Worm (Caenorhabditis elegans): Measurements from ENCODE around the gene sri-4.

The sri-4 gene

DNA sequence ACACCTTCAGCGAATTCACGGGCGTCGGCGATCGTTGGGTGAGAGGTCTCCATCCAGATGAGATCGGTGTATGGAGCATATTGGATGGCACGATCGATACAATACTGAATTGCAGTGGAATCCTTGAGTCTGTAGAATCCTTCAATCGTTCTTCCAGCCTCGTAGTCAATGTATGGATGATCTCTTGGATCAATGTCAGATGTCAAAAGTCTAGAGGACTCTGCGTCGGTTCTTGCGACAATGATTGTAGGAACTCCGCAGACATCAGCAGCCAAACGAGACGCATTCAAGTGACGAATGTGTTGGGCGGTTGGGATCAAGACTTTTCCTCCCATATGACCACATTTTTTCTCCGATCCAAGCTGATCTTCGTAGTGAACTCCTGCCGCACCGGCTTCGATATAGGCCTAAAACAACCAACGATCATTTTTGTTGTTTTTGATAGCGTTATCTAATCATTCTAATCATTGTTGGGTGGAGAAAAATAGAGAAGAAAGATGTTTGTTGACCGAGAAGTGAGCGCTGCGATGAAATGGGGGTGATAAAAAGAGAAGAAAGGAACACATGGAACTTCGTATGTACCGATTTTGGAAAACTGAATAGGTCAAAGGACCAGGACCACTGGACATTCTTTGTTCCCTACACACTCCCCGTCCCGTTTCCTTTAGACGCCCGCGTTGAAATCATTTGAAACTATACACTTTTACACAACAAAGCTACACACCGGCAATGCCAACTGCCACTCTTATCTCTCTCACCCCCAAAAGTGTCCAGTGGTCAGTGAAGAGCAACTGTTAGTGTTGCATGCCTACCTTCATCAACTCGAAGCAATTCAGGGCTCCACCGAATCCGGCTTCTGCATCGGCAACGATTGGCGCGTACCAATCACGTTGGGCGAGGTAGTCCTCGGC is 21.3 kb upstream of the sri-4 start (continued):
- TF ChIP-seq pqm-1 (tag; optimal IDR thresholded peaks at IDR 0.05) (peak; percentile 44), lim-7 (GFP tag; IDR thresholded peaks at IDR 0.05) (0 out of 2 replicates have a peak, but pooled peaks have one; percentile 8), nhr-6 (tag; optimal IDR thresholded peaks at IDR 0.05) (no peak), nhr-10 (tag; optimal IDR thresholded peaks at IDR 0.05) (peak; percentile 22), rbr-2 (tag; optimal IDR thresholded peaks at IDR 0.05) (no peak), nhr-76 (tag; optimal IDR thresholded peaks at IDR 0.05) (no peak), aha-1 (tag) (peak; percentile 97), daf-16 (GFP tag; optimal IDR thresholded peaks at IDR 0.05) (peak in 1 of 2 experiments; percentile 6), daf-16 (tag; optimal IDR thresholded peaks at IDR 0.05) (no peak), mes-2 (tag; optimal IDR thresholded peaks at IDR 0.05; ENCODE audit: poor library complexity, severe bottlenecking) (peak; percentile 11), zag-1 (tag; optimal IDR thresholded peaks at IDR 0.05) (no peak), ztf-7 (tag; optimal IDR thresholded peaks at IDR 0.05) (no peak), pha-4 (GFP tag; IDR thresholded peaks at IDR 0.05) (peak; percentile 18; the same call in 1 of the 2 replicates), pha-4 (tag; optimal IDR thresholded peaks at IDR 0.05) (no peak), R02D3.7 (tag; optimal IDR thresholded peaks at IDR 0.05) (no peak), unc-130 (GFP tag; optimal IDR thresholded peaks at IDR 0.05) (no peak), dpl-1 (GFP tag; optimal IDR thresholded peaks at IDR 0.05) (no peak), nhr-28 (tag; optimal IDR thresholded peaks at IDR 0.05) (peak; percentile 26), F10B5.3 (tag; optimal IDR thresholded peaks at IDR 0.05) (no peak), F44E2.7 (GFP tag; IDR thresholded peaks at IDR 0.05) (no peak), snpc-4 (tag; optimal IDR thresholded peaks at IDR 0.05) (no peak), nhr-41 (GFP tag; IDR thresholded peaks at IDR 0.05) (no peak), nhr-42 (GFP tag; IDR thresholded peaks at IDR 0.05) (peak; percentile 24; the same call in 1 of the 2 replicates), F49E8.2 (tag; optimal IDR thresholded peaks at IDR 0.05; ENCODE audit: borderline replicate concordance) (no peak), nhr-48 (tag; optimal IDR thresholded peaks at IDR 0.05) (no peak), arid-1 (GFP tag; conservative IDR thresholded peaks at IDR 0.05) (no peak), ama-1 (optimal IDR thresholded peaks at IDR 0.05) (peak; percentile 89), fos-1 (tag; optimal IDR thresholded peaks at IDR 0.05) (no peak), dve-1 (tag; optimal IDR thresholded peaks at IDR 0.05; ENCODE audit: insufficient read depth) (peak; percentile 43), php-3 (GFP tag; IDR thresholded peaks at IDR 0.05) (no peak), mdt-29 (GFP tag; IDR thresholded peaks at IDR 0.05) (no peak), saeg-2 (GFP tag; IDR thresholded peaks at IDR 0.05) (no peak), ctbp-1 (GFP tag; IDR thresholded peaks at IDR 0.05) (no peak; the same call in 1 of the 2 replicates)

DNA sequence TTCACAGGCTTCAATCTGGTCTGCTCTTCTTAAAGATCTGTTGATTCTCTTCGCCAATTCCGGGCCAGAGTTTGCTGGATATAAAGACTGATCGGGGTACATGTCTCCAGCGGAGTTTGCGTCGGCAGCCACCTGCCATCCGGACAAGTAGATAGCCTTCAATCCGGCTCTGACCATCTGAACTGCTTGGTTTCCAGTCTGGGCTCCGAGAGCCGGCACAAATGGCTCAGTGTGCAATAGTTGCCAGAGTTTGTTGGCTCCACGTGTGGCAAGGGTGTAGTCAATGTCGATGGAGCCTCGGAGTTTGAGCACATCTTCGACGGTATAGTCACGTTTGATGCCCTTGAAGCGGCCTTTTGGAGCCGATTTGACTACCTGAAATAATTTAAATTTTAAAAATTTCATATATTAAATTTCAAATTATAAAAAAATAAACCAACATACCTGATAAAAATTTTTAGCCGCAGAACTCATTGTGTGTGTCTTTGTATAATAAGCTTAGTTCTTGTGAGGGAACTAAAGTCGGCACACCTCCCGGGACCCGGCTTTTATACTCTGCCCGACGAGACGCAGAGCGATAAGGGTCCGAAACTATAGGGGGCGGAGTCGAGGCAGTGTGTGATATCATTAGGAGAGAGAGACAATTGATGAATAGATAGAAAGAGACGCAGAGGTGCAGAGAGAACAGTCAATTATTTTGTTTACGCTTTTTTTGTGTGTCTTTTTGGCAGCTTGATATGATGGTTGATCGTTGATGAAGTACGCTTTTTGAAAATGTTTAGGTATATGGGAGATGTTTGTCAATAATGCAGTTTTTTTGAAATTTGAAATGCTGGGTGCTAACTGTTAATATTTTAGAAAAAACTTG is 20.4 kb upstream of the sri-4 start, which contains the start of the genes icl-1 and srh-2:
icl-1 (minus strand) TSS at position 521 of the 868 bp plus-strand sequence.
srh-2 (plus strand) TSS at position 818 of the 868 bp plus-strand sequence.
- TF ChIP-seq gei-8 (GFP tag; optimal IDR thresholded peaks at IDR 0.05) (no peak), tra-1 (GFP tag; IDR thresholded peaks at IDR 0.05) (no peak; the same call in 1 of the 2 replicates), spr-3 (GFP tag; optimal IDR thresholded peaks at IDR 0.05) (peak; percentile 48), arid-1 (GFP tag; conservative IDR thresholded peaks at IDR 0.05) (no peak; the same call in none of the 2 replicates), dmd-9 (GFP tag; IDR thresholded peaks at IDR 0.05) (no peak), F49E8.2 (tag; optimal IDR thresholded peaks at IDR 0.05; ENCODE audit: borderline replicate concordance) (no peak), snpc-1.2 (GFP tag; IDR thresholded peaks at IDR 0.05) (peak; percentile 58; the same call in 1 of the 2 replicates), nhr-41 (GFP tag; IDR thresholded peaks at IDR 0.05) (no peak), hlh-30 (tag; optimal IDR thresholded peaks at IDR 0.05; ENCODE audit: insufficient read depth) (peak; percentile 62), ctbp-1 (GFP tag; IDR thresholded peaks at IDR 0.05) (peak; percentile 6), nhr-102 (tag; optimal IDR thresholded peaks at IDR 0.05) (peak; percentile 52), saeg-2 (GFP tag; IDR thresholded peaks at IDR 0.05) (peak; percentile 57; the same call in 1 of the 2 replicates), dmd-6 (GFP tag; IDR thresholded peaks at IDR 0.05) (peak; percentile 32; the same call in 1 of the 2 replicates), egl-27 (tag; optimal IDR thresholded peaks at IDR 0.05) (no peak), zip-2 (tag; optimal IDR thresholded peaks at IDR 0.05) (no peak), mep-1 (tag; optimal IDR thresholded peaks at IDR 0.05) (peak; percentile 73), duxl-1 (tag; optimal IDR thresholded peaks at IDR 0.05; ENCODE audit: poor library complexity) (peak; percentile 65), nhr-6 (tag; optimal IDR thresholded peaks at IDR 0.05) (peak; percentile 60), nhr-237 (tag; optimal IDR thresholded peaks at IDR 0.05) (no peak), unc-130 (GFP tag; optimal IDR thresholded peaks at IDR 0.05) (no peak), ceh-44 (GFP tag; IDR thresholded peaks at IDR 0.05) (no peak), attf-4 (tag; optimal IDR thresholded peaks at IDR 0.05) (no peak)

Measured in whole organism, L4 larva.